Worm (Caenorhabditis elegans): Measurements from ENCODE around the gene F53C11.9.

DNA sequence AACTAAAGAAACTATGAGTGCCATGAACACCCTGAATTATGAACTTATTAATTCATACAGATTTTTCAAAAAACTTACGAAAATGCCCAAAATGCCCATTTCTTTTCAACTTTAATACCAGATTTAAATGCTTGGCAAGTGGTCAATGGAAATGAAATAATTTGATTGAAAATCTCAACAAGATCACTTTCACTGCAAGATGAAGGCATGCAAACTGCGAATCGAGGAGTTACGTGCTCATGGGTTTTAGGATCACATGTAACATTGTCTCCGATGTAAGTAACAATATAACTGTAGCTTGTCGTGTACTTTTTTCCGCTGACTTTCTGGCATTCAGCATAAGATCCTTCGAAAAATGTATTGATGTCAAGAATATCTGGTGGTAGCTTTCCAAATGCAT lies 3.1 kb downstream of the F53C11.9 start:
- TF ChIP-seq unc-130 (tag; optimal IDR thresholded peaks at IDR 0.05) (no peak), lsy-2 (tag; optimal IDR thresholded peaks at IDR 0.05) (no peak), nhr-237 (tag; optimal IDR thresholded peaks at IDR 0.05) (no peak), blmp-1 (tag; optimal IDR thresholded peaks at IDR 0.05) (no peak), ceh-82 (tag; optimal IDR thresholded peaks at IDR 0.05) (no peak), zip-4 (GFP tag; optimal IDR thresholded peaks at IDR 0.05) (no peak), snpc-4 (tag; optimal IDR thresholded peaks at IDR 0.05) (no peak), mdl-1 (tag; optimal IDR thresholded peaks at IDR 0.05) (no peak), zag-1 (tag; optimal IDR thresholded peaks at IDR 0.05) (no peak)
